Worm (Caenorhabditis elegans): ENCODE measurements around the gene Y50D7A.3.
"Not testable (repeated sequence)": the region's sequence is repeated elsewhere in the genome, so short reads cannot be mapped to it uniquely, and the experiment has no call there.

Y50D7A.3 gene

ce11 chrIII:211387-211786 is 42.9 kb upstream of the Y50D7A.3 start:
- TF ChIP-seq zip-2 (tag; optimal IDR thresholded peaks at IDR 0.05) (no peak), nhr-41 (GFP tag; IDR thresholded peaks at IDR 0.05) (no peak), fkh-10 (GFP tag; optimal IDR thresholded peaks at IDR 0.05) (peak; percentile 15), ctbp-1 (GFP tag; IDR thresholded peaks at IDR 0.05) (0 out of 2 replicates have a peak, but pooled peaks have one; percentile 17), ceh-82 (tag; optimal IDR thresholded peaks at IDR 0.05) (no peak), dmd-6 (GFP tag; IDR thresholded peaks at IDR 0.05) (no peak), daf-16 (GFP tag; optimal IDR thresholded peaks at IDR 0.05) (no peak), daf-16 (tag; optimal IDR thresholded peaks at IDR 0.05) (no peak), T26A8.4 (GFP tag; IDR thresholded peaks at IDR 0.05) (no peak), skn-1 (tag; optimal IDR thresholded peaks at IDR 0.05) (no peak), nhr-11 (tag; optimal IDR thresholded peaks at IDR 0.05) (no peak)

- TF ChIP-seq hmg-1.1 (GFP tag; IDR thresholded peaks at IDR 0.05), result peak; percentile 62
- no peak for TF ChIP-seq saeg-2 (GFP tag; IDR thresholded peaks at IDR 0.05)
- no peak for TF ChIP-seq lsy-2 (tag; optimal IDR thresholded peaks at IDR 0.05)
- TF ChIP-seq unc-62 (GFP tag; optimal IDR thresholded peaks at IDR 0.05 in 1 of 2), result peak in 1 of 2 experiments; percentile 67
- no peak for TF ChIP-seq unc-62 (tag; optimal IDR thresholded peaks at IDR 0.05)
- no peak for TF ChIP-seq ctbp-1 (GFP tag; IDR thresholded peaks at IDR 0.05)
- no peak for TF ChIP-seq zag-1 (tag; optimal IDR thresholded peaks at IDR 0.05)
- TF ChIP-seq lin-38 (GFP tag; IDR thresholded peaks at IDR 0.05), result no peak
- TF ChIP-seq hlh-30 (tag; optimal IDR thresholded peaks at IDR 0.05; ENCODE audit: insufficient read depth), result no peak
Observed at ce11 chrIII:220368-220767, 34.0 kb upstream of the Y50D7A.3 start.

ce11 chrIII:222508-222907 is 31.8 kb upstream of the Y50D7A.3 start:
- no peak for TF ChIP-seq F44E2.7 (GFP tag; IDR thresholded peaks at IDR 0.05)
- TF ChIP-seq set-16 (GFP tag; IDR thresholded peaks at IDR 0.05), result peak; percentile 62

- TF ChIP-seq dpl-1 (GFP tag; optimal IDR thresholded peaks at IDR 0.05), result no peak
- TF ChIP-seq set-16 (GFP tag; IDR thresholded peaks at IDR 0.05), result peak; percentile 82
- TF ChIP-seq pha-4 (GFP tag; IDR thresholded peaks at IDR 0.05), result no peak
- TF ChIP-seq pha-4 (tag; optimal IDR thresholded peaks at IDR 0.05), result no peak
Observed at ce11 chrIII:227033-227432, 27.3 kb upstream of the Y50D7A.3 start.

- TF ChIP-seq sdz-12 (GFP tag; optimal IDR thresholded peaks at IDR 0.05) (no peak), hlh-11 (tag; optimal IDR thresholded peaks at IDR 0.05) (no peak), unc-39 (tag; optimal IDR thresholded peaks at IDR 0.05) (no peak), egl-43 (GFP tag; IDR thresholded peaks at IDR 0.05) (no peak), D1046.2 (GFP tag; IDR thresholded peaks at IDR 0.05) (no peak), ztf-7 (tag; optimal IDR thresholded peaks at IDR 0.05) (no peak), zag-1 (tag; optimal IDR thresholded peaks at IDR 0.05) (no peak)
Observed at ce11 chrIII:230129-230528, 24.2 kb upstream of the Y50D7A.3 start, which contains the start of gene hpo-38. Gene hpo-38, plus strand, starts transcription at chrIII:230429.

- TF ChIP-seq F26F4.8 (GFP tag; conservative IDR thresholded peaks at IDR 0.05) (0 out of 2 replicates have a peak, but pooled peaks have one; percentile 49), tra-1 (GFP tag; IDR thresholded peaks at IDR 0.05) (0 out of 2 replicates have a peak, but pooled peaks have one; percentile 18), set-16 (GFP tag; IDR thresholded peaks at IDR 0.05) (peak; percentile 39), egl-43 (GFP tag; IDR thresholded peaks at IDR 0.05) (peak; percentile 81), dmd-8 (GFP tag; IDR thresholded peaks at IDR 0.05) (peak; percentile 84), lim-7 (GFP tag; IDR thresholded peaks at IDR 0.05) (0 out of 2 replicates have a peak, but pooled peaks have one; percentile 48), php-3 (GFP tag; IDR thresholded peaks at IDR 0.05) (peak; percentile 63; the same call in 1 of the 2 replicates), mxl-2 (GFP tag; conservative IDR thresholded peaks at IDR 0.05) (0 out of 2 replicates have a peak, but pooled peaks have one; percentile 34), Y105C5A.15 (GFP tag; IDR thresholded peaks at IDR 0.05) (peak; percentile 58; the same call in 1 of the 2 replicates), ctbp-1 (GFP tag; IDR thresholded peaks at IDR 0.05) (0 out of 2 replicates have a peak, but pooled peaks have one; percentile 45), arid-1 (GFP tag; conservative IDR thresholded peaks at IDR 0.05) (0 out of 2 replicates have a peak, but pooled peaks have one; percentile 17), pha-4 (GFP tag; IDR thresholded peaks at IDR 0.05) (peak; percentile 76; the same call in 1 of the 2 replicates), Y48G9A.11 (GFP tag; IDR thresholded peaks at IDR 0.05) (peak; percentile 72), lin-38 (GFP tag; IDR thresholded peaks at IDR 0.05) (peak; percentile 71), mdt-29 (GFP tag; IDR thresholded peaks at IDR 0.05) (0 out of 2 replicates have a peak, but pooled peaks have one; percentile 46)
- TF ChIP-seq pha-4 (tag; optimal IDR thresholded peaks at IDR 0.05), result not testable (repeated sequence)
Observed at ce11 chrIII:232918-233317, 21.4 kb upstream of the Y50D7A.3 start.
